Worm (Caenorhabditis elegans) whole organism, L4/young adult: Measurements from ENCODE around the gene F48G7.13.
A peak's percentile ranks its signal among the peaks of the same experiment; 100 is the strongest.

Source experiments
- W03F9.2 ChIP-seq: fragments of 150-350 bp; optimal IDR thresholded peaks from 2 replicates; lab custom pipeline; 2014; ENCODE audit warnings: missing biosample characterization, missing genetic modification characterization
- dao-5 ChIP-seq: sonication (generic microtip); optimal IDR thresholded peaks from 2 replicates; lab custom pipeline; 2016; ENCODE audit warnings: missing genotype, missing genetic modification characterization, moderate library complexity, missing compliant biosample characterization
- him-1 ChIP-seq: sonication (generic microtip); optimal IDR thresholded peaks from 2 replicates; lab custom pipeline; 2016; ENCODE audit warnings: missing genotype, missing genetic modification reagents, missing genetic modification characterization, missing compliant biosample characterization

F48G7.13 gene

DNA sequence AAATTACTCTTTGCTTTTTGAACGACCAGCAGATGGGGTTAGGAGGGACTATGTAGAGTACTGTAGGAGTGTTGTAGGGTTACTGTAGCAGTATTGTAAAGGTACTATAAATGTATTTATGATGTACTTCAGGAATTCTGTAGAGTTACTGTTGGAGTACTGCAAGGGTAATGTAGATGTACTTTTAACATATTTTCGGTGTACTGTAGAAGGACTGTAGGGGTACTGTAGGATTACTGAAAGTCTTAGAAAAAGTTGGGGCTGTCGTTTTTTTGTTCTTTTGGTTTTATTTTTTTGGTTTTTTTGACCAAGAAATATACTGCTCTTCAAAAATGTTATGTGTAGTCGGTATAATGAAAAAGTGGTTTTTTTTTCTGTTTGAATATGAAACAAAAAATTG, 16.7 kb upstream of the F48G7.13 start:
- no peak for TF ChIP-seq W03F9.2 (tag; lab: Kevin White, UChicago)
- no peak for TF ChIP-seq dao-5
- TF ChIP-seq him-1 (tag; lab: Kevin White, UChicago): no peak

DNA sequence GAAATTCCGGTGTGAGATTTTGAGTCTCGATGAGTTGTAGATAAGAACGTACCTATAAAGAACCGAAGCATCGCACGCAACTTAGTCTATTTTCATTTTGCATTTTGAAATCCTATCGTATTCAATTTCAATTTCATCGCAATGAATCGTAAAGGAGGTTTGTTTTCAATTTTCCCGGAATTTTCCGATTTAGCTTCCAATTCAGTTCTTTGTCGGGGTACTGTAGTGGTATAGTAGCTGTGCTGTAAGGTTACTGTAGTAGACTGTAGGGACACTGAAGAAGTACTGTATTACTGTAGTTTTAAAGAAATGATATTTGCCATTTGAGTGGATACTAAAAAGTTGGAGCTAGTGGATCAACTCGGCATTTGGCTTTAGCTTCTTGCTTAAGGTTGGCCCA, 15.6 kb upstream of the F48G7.13 start:
- TF ChIP-seq him-1 (tag; lab: Kevin White, UChicago) (no peak), W03F9.2 (tag; lab: Kevin White, UChicago) (no peak), dao-5 (no peak)

DNA sequence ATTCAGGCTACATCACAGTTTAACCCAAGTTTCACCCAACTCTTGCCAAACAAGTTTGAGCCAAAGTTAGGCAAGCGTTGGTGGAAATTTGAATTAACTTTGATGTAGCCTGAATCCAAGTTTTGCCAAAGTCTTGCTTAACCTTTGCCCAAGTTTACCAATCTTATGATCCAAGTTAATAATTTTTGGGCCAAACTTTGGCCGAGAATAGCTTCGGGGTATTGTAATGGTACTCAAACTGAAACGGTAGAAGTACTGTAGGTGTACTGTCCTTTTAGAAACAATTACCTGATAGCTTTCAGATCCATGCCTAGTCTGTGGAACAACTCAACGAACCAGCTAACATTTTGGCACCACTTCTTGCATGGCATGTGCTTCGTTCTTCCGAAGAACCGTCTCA, 15.1 kb upstream of the F48G7.13 start, which contains the start of gene nhr-251:
TSS of gene nhr-251 (plus strand) at position 301 of the 400 bp plus-strand sequence.
- TF ChIP-seq him-1 (tag; lab: Kevin White, UChicago) (no peak), dao-5 (no peak), W03F9.2 (tag; lab: Kevin White, UChicago) (no peak)

DNA sequence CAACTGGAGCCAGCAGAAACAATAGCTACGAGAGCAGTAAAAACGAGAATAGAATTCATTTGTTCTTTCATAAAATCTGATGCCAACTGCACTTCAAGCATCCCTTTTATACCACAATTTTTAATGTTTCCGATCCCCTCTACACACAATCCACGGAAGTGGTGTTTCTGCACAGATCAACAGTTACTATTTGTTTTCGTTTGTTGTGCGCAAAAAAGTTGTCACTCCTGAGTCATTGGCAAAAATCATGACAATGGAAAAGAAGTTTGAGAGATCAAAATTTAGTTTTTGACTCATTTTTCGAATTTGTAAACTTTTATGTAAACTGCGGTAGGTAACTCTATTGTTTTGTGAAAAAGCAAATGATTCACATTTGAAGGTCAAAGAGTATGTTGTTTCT, 11.3 kb upstream of the F48G7.13 start, which contains the start of gene srlf-37:
TSS of gene srlf-37 (minus strand) at position 101 of the 400 bp plus-strand sequence.
- TF ChIP-seq W03F9.2 (tag; lab: Kevin White, UChicago): no peak
- TF ChIP-seq dao-5: no peak
- no peak for TF ChIP-seq him-1 (tag; lab: Kevin White, UChicago)

DNA sequence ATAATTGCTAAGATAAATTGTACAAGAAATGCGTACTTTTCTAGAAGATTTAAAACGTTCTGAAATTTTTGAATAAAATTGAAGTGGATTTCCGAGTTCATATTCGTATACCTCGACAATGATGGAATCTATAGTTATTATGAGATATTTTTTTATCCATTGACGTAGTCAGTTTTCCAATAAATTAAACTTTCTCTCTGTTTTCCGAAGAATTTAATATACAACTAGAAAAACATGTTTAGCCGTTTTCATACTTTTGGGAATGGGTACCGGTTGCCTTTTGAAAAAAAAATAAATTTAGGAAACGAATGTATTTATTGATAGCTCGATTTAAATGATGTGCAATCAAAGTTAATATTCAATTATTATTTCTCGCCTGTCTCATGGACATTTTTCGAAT, 6.5 kb upstream of the F48G7.13 start, which contains the start of gene srw-109:
TSS of gene srw-109 (minus strand) at position 101 of the 400 bp plus-strand sequence.
- TF ChIP-seq W03F9.2 (tag; lab: Kevin White, UChicago): no peak
- TF ChIP-seq dao-5: no peak
- no peak for TF ChIP-seq him-1 (tag; lab: Kevin White, UChicago)

DNA sequence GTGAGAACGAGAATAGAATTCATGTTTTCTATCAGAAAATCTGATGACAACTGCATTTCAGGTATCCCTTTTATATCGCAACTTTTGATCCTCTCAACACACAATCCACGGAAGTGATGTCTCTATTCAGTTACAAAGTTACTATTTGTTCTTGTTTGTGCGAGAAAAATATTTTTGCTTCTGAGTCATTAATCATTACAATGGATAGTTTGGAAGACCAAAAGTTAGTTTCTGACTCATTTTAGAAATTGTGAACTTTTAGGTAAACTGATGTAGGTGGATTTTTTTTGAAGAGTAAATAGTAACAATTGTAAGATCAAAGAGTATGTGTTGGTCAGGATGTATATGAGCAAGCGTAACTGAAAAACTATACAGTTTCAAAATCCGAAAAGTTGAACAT, 5.7 kb upstream of the F48G7.13 start, which contains the start of gene srlf-36:
TSS of gene srlf-36 (minus strand) at position 101 of the 400 bp plus-strand sequence.
- TF ChIP-seq W03F9.2 (tag; lab: Kevin White, UChicago): no peak
- no peak for TF ChIP-seq him-1 (tag; lab: Kevin White, UChicago)
- no peak for TF ChIP-seq dao-5

DNA sequence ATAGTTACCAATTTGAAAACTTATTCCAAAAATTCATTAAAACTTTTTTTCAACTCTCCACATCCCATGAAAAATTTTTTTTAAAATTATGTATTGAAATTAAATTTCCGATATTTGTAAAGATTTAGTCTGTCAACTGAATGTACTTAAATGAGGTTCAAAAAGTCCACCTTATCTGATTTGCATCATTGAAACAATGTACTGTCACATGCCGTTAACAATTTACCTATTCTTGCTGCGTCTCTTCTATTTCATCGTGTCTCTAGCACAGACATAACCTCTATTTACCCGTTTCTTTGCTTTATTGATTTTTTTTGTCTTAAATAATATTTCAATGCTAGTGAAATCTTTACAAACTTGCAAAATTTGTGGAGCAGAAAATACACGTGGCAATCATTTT, 5.2 kb upstream of the F48G7.13 start, which contains the start of gene nhr-90:
TSS of gene nhr-90 (plus strand) at position 296 of the 400 bp plus-strand sequence.
- TF ChIP-seq W03F9.2 (tag; lab: Kevin White, UChicago): no peak
- no peak for TF ChIP-seq dao-5
- no peak for TF ChIP-seq him-1 (tag; lab: Kevin White, UChicago)

DNA sequence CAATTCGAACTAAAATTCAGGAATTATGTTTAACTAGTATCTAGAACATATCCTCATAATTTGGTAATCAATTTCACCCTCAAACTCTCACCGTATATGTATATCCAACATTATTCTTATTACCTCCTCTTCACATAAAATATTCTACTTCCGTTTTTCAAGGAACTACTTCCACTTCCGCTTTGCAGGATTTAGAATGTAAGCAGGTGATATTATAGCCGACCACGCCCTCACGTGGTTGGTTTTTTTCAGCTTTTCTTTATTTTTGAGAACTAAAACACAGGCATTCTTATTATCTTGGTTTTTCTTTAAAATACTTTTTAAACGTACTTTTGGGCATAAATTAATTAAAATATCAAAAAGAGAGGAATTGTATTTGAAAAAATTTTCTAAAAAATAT, 2.5 kb downstream of the F48G7.13 start:
- TF ChIP-seq dao-5 (no peak), him-1 (tag; lab: Kevin White, UChicago) (no peak), W03F9.2 (tag; lab: Kevin White, UChicago) (no peak)

DNA sequence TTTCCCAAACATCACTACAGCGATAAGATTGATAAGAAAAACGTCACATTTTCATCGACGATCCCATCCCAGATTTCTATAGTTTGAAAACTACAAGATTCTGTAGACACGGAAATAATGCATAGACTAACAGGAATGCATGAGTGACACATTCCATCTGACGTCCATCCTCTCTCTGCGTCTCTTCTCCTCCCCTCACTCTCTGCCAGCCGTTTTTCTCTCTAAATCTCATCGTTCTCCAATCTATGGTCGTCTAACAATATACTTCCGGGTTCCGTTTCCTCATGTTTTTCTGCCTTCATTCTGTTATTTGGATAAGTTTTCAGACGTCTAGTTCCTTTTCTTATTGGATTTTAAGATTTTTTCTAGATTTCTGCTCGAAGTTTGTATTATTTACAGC, 3.7 kb downstream of the F48G7.13 start, which contains the start of gene F48G7.4:
TSS of gene F48G7.4 (plus strand) at position 400 of the 400 bp plus-strand sequence.
- TF ChIP-seq him-1 (tag; lab: Kevin White, UChicago) (no peak), dao-5 (no peak), W03F9.2 (tag; lab: Kevin White, UChicago) (peak; percentile 36)

DNA sequence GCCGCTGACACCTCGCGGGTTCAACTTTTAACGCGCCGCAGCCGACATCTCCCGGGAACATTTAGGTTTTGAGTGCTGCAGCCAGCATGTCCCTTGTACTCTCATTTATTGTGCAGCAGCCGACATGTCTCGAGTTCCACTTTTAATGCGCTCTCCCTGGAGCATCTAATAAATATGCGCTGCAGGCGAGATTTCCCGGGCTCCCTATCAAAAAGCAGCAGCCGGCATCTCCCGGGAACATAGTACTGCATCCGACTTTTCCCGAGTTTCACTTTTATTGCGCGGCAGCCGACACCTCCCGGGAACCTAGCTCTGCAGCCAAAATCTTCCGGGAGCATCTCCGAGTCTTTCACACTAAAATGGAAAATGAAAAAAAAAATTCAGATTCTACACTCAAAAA, 5.6 kb downstream of the F48G7.13 start:
- TF ChIP-seq him-1 (tag; lab: Kevin White, UChicago) (no peak), W03F9.2 (tag; lab: Kevin White, UChicago) (no peak), dao-5 (no peak)

DNA sequence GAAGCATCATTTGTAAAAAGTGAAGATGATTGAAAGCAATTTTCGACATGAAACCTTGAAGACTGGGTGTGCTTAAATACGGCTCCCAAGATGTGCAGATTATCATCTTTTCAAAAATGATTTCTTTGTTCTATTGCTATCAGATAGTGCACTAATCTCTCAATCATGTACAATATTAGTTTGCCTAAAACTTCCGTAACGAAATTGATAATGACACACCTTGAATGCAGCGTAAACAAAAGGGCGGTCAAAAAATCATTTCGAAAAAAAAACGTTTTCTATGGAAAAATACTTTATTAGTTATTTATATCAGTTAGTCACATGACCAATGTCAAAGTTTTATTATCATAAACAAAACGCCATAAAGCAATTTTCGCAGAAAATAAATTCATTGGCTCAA, 7.5 kb downstream of the F48G7.13 start, which contains the start of gene F48G7.5:
TSS of gene F48G7.5 (minus strand) at position 34 of the 400 bp plus-strand sequence.
- TF ChIP-seq dao-5 (no peak), him-1 (tag; lab: Kevin White, UChicago) (no peak), W03F9.2 (tag; lab: Kevin White, UChicago) (no peak)

DNA sequence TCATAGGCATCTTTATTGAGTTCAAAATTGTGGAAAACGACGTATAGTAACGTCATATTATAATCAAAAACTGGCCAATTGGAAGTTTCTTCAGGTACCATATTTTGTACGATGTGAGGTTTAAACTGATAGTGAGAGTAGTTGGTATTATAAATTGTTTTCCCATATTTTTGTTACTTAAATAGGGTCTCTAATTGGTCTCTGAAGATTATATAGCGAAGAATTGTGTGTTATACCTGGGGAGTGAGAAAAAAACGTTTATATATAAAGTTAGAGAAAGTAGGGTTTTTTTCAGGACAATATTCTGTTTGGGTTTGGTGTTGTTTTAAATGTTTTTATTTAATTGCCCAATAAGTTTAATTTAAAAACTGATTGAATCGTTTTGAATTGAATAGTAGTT, 9.5 kb downstream of the F48G7.13 start, which contains the start of gene srt-17:
TSS of gene srt-17 (minus strand) at position 101 of the 400 bp plus-strand sequence.
- TF ChIP-seq W03F9.2 (tag; lab: Kevin White, UChicago) (no peak), dao-5 (no peak), him-1 (tag; lab: Kevin White, UChicago) (no peak)

DNA sequence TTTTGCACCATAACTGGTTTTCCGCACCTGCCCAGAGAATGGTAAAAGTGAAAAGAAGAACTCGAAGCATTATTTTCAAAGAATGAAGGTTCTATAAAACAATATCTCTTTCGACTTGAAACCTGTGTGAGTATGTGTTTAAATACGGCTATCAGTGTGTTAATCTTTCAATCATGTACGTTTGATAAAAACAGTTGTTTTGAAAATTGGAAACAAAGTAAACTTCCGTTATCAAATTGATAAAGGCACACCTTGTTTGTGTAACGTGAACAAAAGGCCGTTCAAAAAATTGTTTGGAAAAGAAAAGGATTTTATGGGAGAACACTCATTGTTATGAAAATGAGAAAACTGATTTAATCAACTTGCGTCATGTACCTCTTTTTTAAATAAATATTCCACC, 10.9 kb downstream of the F48G7.13 start, which contains the start of gene F48G7.7:
TSS of gene F48G7.7 (minus strand) at position 101 of the 400 bp plus-strand sequence.
- TF ChIP-seq W03F9.2 (tag; lab: Kevin White, UChicago): no peak
- TF ChIP-seq him-1 (tag; lab: Kevin White, UChicago): no peak
- no peak for TF ChIP-seq dao-5

DNA sequence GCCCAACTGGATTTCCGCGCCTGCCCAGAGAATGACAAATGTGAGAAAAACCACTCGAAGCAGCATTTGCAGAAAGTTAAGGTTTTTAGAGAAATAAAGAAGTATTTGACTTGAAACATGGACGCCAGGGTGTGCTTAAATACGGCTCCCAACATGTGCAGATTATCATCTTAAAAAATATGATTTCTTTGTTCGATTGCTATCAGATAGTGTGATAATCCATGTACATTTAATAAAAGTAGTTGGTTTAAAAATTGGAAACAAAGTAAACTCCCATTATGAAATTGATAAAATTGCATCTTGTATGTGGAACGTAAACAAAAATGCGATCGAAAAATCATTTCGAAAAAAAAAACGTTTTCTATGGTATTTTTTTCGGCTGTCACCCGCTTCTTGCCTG, 12.2 kb downstream of the F48G7.13 start, which contains the start of gene F48G7.8:
TSS of gene F48G7.8 (minus strand) at position 101 of the 400 bp plus-strand sequence.
- TF ChIP-seq him-1 (tag; lab: Kevin White, UChicago) (no peak), dao-5 (no peak), W03F9.2 (tag; lab: Kevin White, UChicago) (no peak)
